Fruit fly (Drosophila melanogaster) whole organism, embryonic: ENCODE results near the gene Pdh.

Experiments
- C15 ChIP-seq: fragments of 200-800 bp; sonication (Bioruptor generic); IDR thresholded peaks from 3 replicates; pipeline ENCODE4 v1.3.6; 2022; ENCODE audit warnings: missing biosample characterization, missing genetic modification characterization
- CG10274 ChIP-seq: fragments of 200-800 bp; sonication (Bioruptor generic); optimal IDR thresholded peaks from 3 replicates; lab custom pipeline; 2017; ENCODE audit warnings: missing biosample characterization, mild to moderate bottlenecking, missing genetic modification characterization
- CG10979 ChIP-seq: fragments of 200-800 bp; sonication (Bioruptor generic); optimal IDR thresholded peaks from 2 replicates; lab custom pipeline; 2018; ENCODE audit warnings: missing biosample characterization, mild to moderate bottlenecking, missing genetic modification characterization, moderate library complexity
- CG12219 ChIP-seq: fragments of 200-800 bp; sonication (Bioruptor generic); optimal IDR thresholded peaks from 3 replicates; lab custom pipeline; 2018; ENCODE audit warnings: missing biosample characterization, mild to moderate bottlenecking, missing genetic modification characterization
- CG13424 ChIP-seq: fragments of 200-800 bp; sonication (Bioruptor generic); optimal IDR thresholded peaks from 2 replicates; lab custom pipeline; 2019; ENCODE audit warnings: missing biosample characterization, mild to moderate bottlenecking, missing genetic modification characterization, moderate library complexity
- CG14050 ChIP-seq: fragments of 200-800 bp; sonication (Bioruptor generic); IDR thresholded peaks from 3 replicates; pipeline ENCODE4 v1.3.6; 2022; ENCODE audit warnings: missing biosample characterization, missing genetic modification characterization
- CG14710 ChIP-seq: fragments of 200-800 bp; sonication (Bioruptor generic); optimal IDR thresholded peaks from 3 replicates; lab custom pipeline; 2019; ENCODE audit warnings: missing biosample characterization, mild to moderate bottlenecking, missing genetic modification characterization, moderate library complexity
- CG14965 ChIP-seq: fragments of 200-800 bp; sonication (Bioruptor generic); optimal IDR thresholded peaks from 2 replicates; lab custom pipeline; 2016; ENCODE audit warnings: missing biosample characterization, missing genetic modification characterization, borderline replicate concordance
- CG1529 ChIP-seq: fragments of 200-800 bp; sonication (Bioruptor generic); optimal IDR thresholded peaks from 3 replicates; lab custom pipeline; 2018; ENCODE audit warnings: missing biosample characterization, missing genetic modification characterization
- CG15479 ChIP-seq: fragments of 200-800 bp; sonication (Bioruptor generic); optimal IDR thresholded peaks from 3 replicates; lab custom pipeline; 2019; ENCODE audit warnings: missing biosample characterization, mild to moderate bottlenecking, missing genetic modification characterization, moderate library complexity
- CG17359 ChIP-seq: fragments of 200-800 bp; sonication (Bioruptor generic); optimal IDR thresholded peaks from 3 replicates; lab custom pipeline; 2018; ENCODE audit warnings: missing biosample characterization, mild to moderate bottlenecking, missing genetic modification characterization, moderate library complexity
- CG1832 ChIP-seq: fragments of 200-800 bp; sonication (Bioruptor generic); optimal IDR thresholded peaks from 2 replicates; lab custom pipeline; 2017; ENCODE audit warnings: missing biosample characterization, mild to moderate bottlenecking, missing genetic modification characterization, inconsistent platforms
- CG18599 ChIP-seq: fragments of 200-800 bp; sonication (Bioruptor generic); optimal IDR thresholded peaks from 3 replicates; lab custom pipeline; 2017; ENCODE audit warnings: missing biosample characterization, missing genetic modification characterization, mild to moderate bottlenecking, moderate library complexity, missing genetic modification reagents
- CG18619 ChIP-seq: fragments of 200-800 bp; sonication (Bioruptor generic); optimal IDR thresholded peaks from 3 replicates; lab custom pipeline; 2017; ENCODE audit warnings: missing biosample characterization, mild to moderate bottlenecking, missing genetic modification characterization
- CG2889 ChIP-seq: fragments of 200-800 bp; sonication (Bioruptor generic); IDR thresholded peaks from 3 replicates; pipeline ENCODE4 v1.3.6; 2022; ENCODE audit warnings: missing biosample characterization, missing genetic modification characterization
- CG32767 ChIP-seq: fragments of 200-800 bp; sonication (Bioruptor generic); IDR thresholded peaks from 2 replicates; pipeline ENCODE4 v1.3.6; 2022; ENCODE audit warnings: missing biosample characterization, missing genetic modification characterization
- CG4854 ChIP-seq: fragments of 200-800 bp; sonication (Bioruptor generic); optimal IDR thresholded peaks from 2 replicates; lab custom pipeline; 2016; ENCODE audit warnings: missing biosample characterization, missing genetic modification characterization, inconsistent platforms
- CG8388 ChIP-seq: fragments of 200-800 bp; sonication (Bioruptor generic); optimal IDR thresholded peaks from 2 replicates; lab custom pipeline; 2019; ENCODE audit warnings: missing biosample characterization, mild to moderate bottlenecking, missing genetic modification characterization, moderate library complexity
- CG8924 ChIP-seq: fragments of 200-800 bp; optimal IDR thresholded peaks from 3 replicates; lab custom pipeline; 2019; ENCODE audit warnings: missing biosample characterization, mild to moderate bottlenecking, missing genetic modification characterization, moderate library complexity
- CTCF ChIP-seq: fragments of 200-800 bp; sonication (Bioruptor generic); optimal IDR thresholded peaks from 2 replicates; lab custom pipeline; 2017; ENCODE audit warnings: missing biosample characterization, mild to moderate bottlenecking, missing genetic modification characterization, moderate library complexity
- D ChIP-seq, 2 experiments: fragments of 200-800 bp in 1 of 2; fragments of >200 bp in 1 of 2; sonication (Bioruptor generic) in 1 of 2; optimal IDR thresholded peaks; 2 replicates in 1 of 2; 3 replicates in 1 of 2; lab custom pipeline; 2017; ENCODE audit warnings: mild to moderate bottlenecking in 1 of 2, missing biosample characterization in 1 of 2, missing genetic modification characterization in 1 of 2, missing genetic modification reagents in 1 of 2
- Dbx ChIP-seq: fragments of 200-800 bp; sonication (Bioruptor generic); IDR thresholded peaks from 3 replicates; pipeline ENCODE4 v1.3.6; 2022; ENCODE audit warnings: missing biosample characterization, missing genetic modification characterization
- Dfd ChIP-seq, 2 experiments: fragments of >200 bp; optimal IDR thresholded peaks; 2 replicates each; lab custom pipeline; 2017; ENCODE audit warnings: missing biosample characterization in 2 of 2, missing genetic modification characterization in 2 of 2
- Dll ChIP-seq: fragments of 200-800 bp; sonication (Bioruptor generic); IDR thresholded peaks from 4 replicates; pipeline ENCODE4 v1.3.6; 2022; ENCODE audit warnings: missing biosample characterization, missing genetic modification characterization; ENCODE audit not compliant: partially characterized antibody
- Doc2 ChIP-seq: fragments of 200-800 bp; sonication (Bioruptor generic); IDR thresholded peaks from 2 replicates; pipeline ENCODE4 v1.3.6; 2022; ENCODE audit warnings: missing biosample characterization, missing genetic modification characterization
- Fer3 ChIP-seq: fragments of 200-800 bp; sonication (Bioruptor generic); optimal IDR thresholded peaks from 2 replicates; lab custom pipeline; 2018; ENCODE audit warnings: missing biosample characterization, mild to moderate bottlenecking, missing genetic modification characterization, moderate library complexity
- GATAe ChIP-seq: fragments of 200-800 bp; sonication (Bioruptor generic); conservative IDR thresholded peaks from 2 replicates; pipeline ENCODE4 v1.3.6; 2022; ENCODE audit warnings: missing biosample characterization, missing genetic modification characterization
- Hr3 ChIP-seq: fragments of 200-800 bp; sonication (Bioruptor generic); optimal IDR thresholded peaks from 3 replicates; lab custom pipeline; 2016; ENCODE audit warnings: missing biosample characterization, missing genetic modification characterization
- Hr78 ChIP-seq, 2 experiments: fragments of 200-800 bp in 1 of 2; fragments of >200 bp in 1 of 2; sonication (Bioruptor generic) in 1 of 2; optimal IDR thresholded peaks; 2 replicates each; lab custom pipeline; 2017 to 2019; ENCODE audit warnings: missing biosample characterization in 2 of 2, missing genetic modification characterization in 2 of 2, mild to moderate bottlenecking in 1 of 2, moderate library complexity in 1 of 2
- NK7.1 ChIP-seq: fragments of 200-800 bp; sonication (Bioruptor generic); optimal IDR thresholded peaks from 3 replicates; lab custom pipeline; 2016; ENCODE audit warnings: missing biosample characterization, missing genetic modification characterization
- Neu2 ChIP-seq: fragments of 200-800 bp; sonication (Bioruptor generic); optimal IDR thresholded peaks from 3 replicates; lab custom pipeline; 2016; ENCODE audit warnings: missing biosample characterization, missing genetic modification characterization, borderline replicate concordance
- Pdp1 ChIP-seq, 2 experiments: fragments of 200-800 bp; sonication (Bioruptor generic); optimal IDR thresholded peaks; 3 replicates each; lab custom pipeline; 2016; ENCODE audit warnings: missing biosample characterization in 2 of 2, missing genetic modification characterization in 2 of 2, mild to moderate bottlenecking in 1 of 2, moderate library complexity in 1 of 2
- Poxn ChIP-seq: fragments of 200-800 bp; sonication (Bioruptor generic); IDR thresholded peaks from 2 replicates; pipeline ENCODE4 v1.3.6; 2022; ENCODE audit warnings: missing biosample characterization, missing genetic modification characterization
- Rfx ChIP-seq: fragments of 200-800 bp; sonication (Bioruptor generic); IDR thresholded peaks from 2 replicates; pipeline ENCODE4 v1.3.6; 2022; ENCODE audit warnings: missing biosample characterization, missing genetic modification characterization
- Rx ChIP-seq: fragments of 200-800 bp; sonication (Bioruptor generic); IDR thresholded peaks from 2 replicates; pipeline ENCODE4 v1.3.6; 2022; ENCODE audit warnings: missing biosample characterization, missing genetic modification characterization
- Xbp1 ChIP-seq: fragments of 200-800 bp; sonication (Bioruptor generic); optimal IDR thresholded peaks from 3 replicates; lab custom pipeline; 2016; ENCODE audit warnings: missing biosample characterization, mild to moderate bottlenecking, missing genetic modification characterization
- Xrp1 ChIP-seq: fragments of 200-800 bp; sonication (Bioruptor generic); IDR thresholded peaks from 2 replicates; pipeline ENCODE4 v1.3.6; 2022; ENCODE audit warnings: missing biosample characterization, missing genetic modification characterization
- croc ChIP-seq: fragments of 200-800 bp; sonication (Bioruptor generic); conservative IDR thresholded peaks from 3 replicates; pipeline ENCODE4 v1.3.6; 2022; ENCODE audit warnings: missing biosample characterization, missing genetic modification characterization
- cwo ChIP-seq: fragments of 200-800 bp; sonication (Bioruptor generic); optimal IDR thresholded peaks from 3 replicates; lab custom pipeline; 2017; ENCODE audit warnings: missing biosample characterization, missing genetic modification characterization, mild to moderate bottlenecking, moderate library complexity, missing genetic modification reagents
- dysf ChIP-seq: fragments of 200-800 bp; sonication (Bioruptor generic); IDR thresholded peaks from 3 replicates; pipeline ENCODE4 v1.3.6; 2022; ENCODE audit warnings: missing biosample characterization, missing genetic modification characterization
- h ChIP-seq: fragments of >200 bp; optimal IDR thresholded peaks from 2 replicates; lab custom pipeline; 2017
- onecut ChIP-seq: fragments of 200-800 bp; sonication (Bioruptor generic); IDR thresholded peaks from 2 replicates; pipeline ENCODE4 v1.3.6; 2022; ENCODE audit warnings: missing biosample characterization, missing genetic modification characterization
- otp ChIP-seq: fragments of 200-800 bp; sonication (Bioruptor generic); IDR thresholded peaks from 3 replicates; pipeline ENCODE4, ENCODE4 v1.3.6; 2022; ENCODE audit warnings: missing biosample characterization, missing genetic modification characterization
- shn ChIP-seq: fragments of 200-800 bp; sonication (Bioruptor generic); optimal IDR thresholded peaks from 3 replicates; lab custom pipeline; 2016; ENCODE audit warnings: missing biosample characterization, missing genetic modification characterization
- toy ChIP-seq: fragments of 200-800 bp; sonication (Bioruptor generic); IDR thresholded peaks from 2 replicates; pipeline ENCODE4 v1.3.6; 2022; ENCODE audit warnings: missing biosample characterization, missing genetic modification characterization
- ttk ChIP-seq: fragments of 200-800 bp; sonication (Bioruptor generic); IDR thresholded peaks from 2 replicates; pipeline ENCODE4 v2.1.2; 2022; ENCODE audit warnings: missing biosample characterization, missing genetic modification characterization
- unpg ChIP-seq: fragments of 200-800 bp; sonication (Bioruptor generic); optimal IDR thresholded peaks from 3 replicates; lab custom pipeline; 2018; ENCODE audit warnings: missing biosample characterization, mild to moderate bottlenecking, missing genetic modification characterization, moderate library complexity

The Pdh gene

dm6 chr3L:16385880-16386584, 31.9 kb upstream of the Pdh start, which contains the start of the genes Agpat3 and RAF2 (continued):
- TF ChIP-seq CG8924 (tag; lab: Kevin White, UChicago), result peak; percentile 58
- TF ChIP-seq onecut, result no peak
- no peak for TF ChIP-seq CG32767 (GFP tag; lab: Robert Waterston, UW)
- peak; percentile 49 for TF ChIP-seq CG13424
- no peak for TF ChIP-seq Rx
- no peak for TF ChIP-seq GATAe (GFP tag; lab: Robert Waterston, UW)
- TF ChIP-seq CG1529 (GFP tag; lab: Kevin White, UChicago), result no peak
- no peak for TF ChIP-seq Dfd (GFP tag; optimal IDR thresholded peaks at IDR 0.05; lab: Kevin White, UChicago)
- TF ChIP-seq Poxn (GFP tag; lab: Robert Waterston, UW), result no peak
- TF ChIP-seq cwo, result no peak

- TF ChIP-seq toy (GFP tag; lab: Robert Waterston, UW), result no peak
- peak in 1 of 2 experiments; percentile 35 for TF ChIP-seq Pdp1 (GFP tag; optimal IDR thresholded peaks at IDR 0.05; lab: Kevin White, UChicago)
- no peak for TF ChIP-seq CG18599 (GFP tag; lab: Kevin White, UChicago)
- no peak for TF ChIP-seq Dbx (GFP tag; lab: Robert Waterston, UW)
- TF ChIP-seq otp (GFP tag; lab: Robert Waterston, UW), result no peak
- TF ChIP-seq CG10979 (tag; lab: Kevin White, UChicago), result no peak
- TF ChIP-seq Xbp1 (GFP tag; lab: Kevin White, UChicago), result peak; percentile 20
- TF ChIP-seq Xrp1 (GFP tag; lab: Robert Waterston, UW), result no peak
- no peak for TF ChIP-seq Poxn (GFP tag; lab: Robert Waterston, UW)
- no peak for TF ChIP-seq CG14965
- TF ChIP-seq CG17359, result no peak
- TF ChIP-seq Fer3 (tag; lab: Kevin White, UChicago), result no peak
- no peak for TF ChIP-seq Neu2 (GFP tag; lab: Kevin White, UChicago)
- TF ChIP-seq CG2889 (GFP tag; lab: Robert Waterston, UW), result no peak
- peak in 1 of 2 experiments; percentile 86 for TF ChIP-seq Hr78 (GFP tag; optimal IDR thresholded peaks at IDR 0.05; lab: Kevin White, UChicago)
- TF ChIP-seq ttk (GFP tag; lab: Robert Waterston, UW), result no peak
- TF ChIP-seq unpg (GFP tag; lab: Kevin White, UChicago), result no peak
- TF ChIP-seq shn, result no peak
- 0 out of 4 replicates have a peak, but pooled peaks have one; percentile 34 for TF ChIP-seq Dll (GFP tag; lab: Robert Waterston, UW)
- no peak for TF ChIP-seq croc
- TF ChIP-seq CG1832, result no peak
- TF ChIP-seq CG8388, result no peak
- no peak for TF ChIP-seq Doc2 (GFP tag; lab: Robert Waterston, UW)
- no peak for TF ChIP-seq CG10274 (GFP tag; lab: Kevin White, UChicago)
- no peak for TF ChIP-seq C15 (GFP tag; lab: Robert Waterston, UW)
- no peak for TF ChIP-seq Hr3 (GFP tag; lab: Kevin White, UChicago)
- TF ChIP-seq CG14050 (GFP tag; lab: Robert Waterston, UW), result no peak
- peak; percentile 48 for TF ChIP-seq cwo
- TF ChIP-seq CG18619 (GFP tag; lab: Kevin White, UChicago), result no peak
- TF ChIP-seq D (optimal IDR thresholded peaks at IDR 0.05; lab: Kevin White, UChicago), result no peak
- no peak for TF ChIP-seq D (GFP tag; optimal IDR thresholded peaks at IDR 0.05; lab: Kevin White, UChicago)
- TF ChIP-seq dysf (GFP tag; lab: Robert Waterston, UW), result no peak
- no peak for TF ChIP-seq CG32767 (GFP tag; lab: Robert Waterston, UW)
- peak; percentile 64 for TF ChIP-seq CG15479 (GFP tag; lab: Kevin White, UChicago)
- no peak for TF ChIP-seq NK7.1
- no peak for TF ChIP-seq CG4854 (GFP tag; lab: Kevin White, UChicago)
- no peak for TF ChIP-seq h (lab: Kevin White, UChicago)
- no peak for TF ChIP-seq CG12219
- TF ChIP-seq CTCF (GFP tag; lab: Kevin White, UChicago), result no peak
- no peak for TF ChIP-seq Rfx (GFP tag; lab: Robert Waterston, UW)
- TF ChIP-seq CG14710 (tag; lab: Kevin White, UChicago), result no peak
These were observed 31.3 kb upstream of the Pdh start for dm6 chr3L:16385252-16385879.
